Worm (Caenorhabditis elegans): ENCODE data around the gene mrps-26.

The mrps-26 gene

DNA sequence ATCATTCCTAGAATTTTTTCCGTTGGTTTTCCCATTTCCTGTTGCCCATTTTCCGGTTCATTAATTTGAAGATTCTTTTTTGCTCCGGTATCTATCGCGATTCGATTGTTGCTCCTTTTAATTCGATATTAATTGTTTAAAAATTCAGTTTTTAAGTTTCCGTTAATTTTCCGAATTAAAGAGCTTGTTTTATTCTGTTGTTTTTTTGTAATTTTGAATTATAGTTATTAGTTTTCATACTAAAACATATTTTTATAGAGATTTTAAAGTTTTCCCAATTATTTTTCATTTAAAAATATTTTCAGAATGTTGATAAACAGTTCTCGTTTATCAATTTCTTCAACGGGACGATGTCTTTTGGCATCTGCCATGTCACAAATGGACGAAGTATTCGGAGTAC is at the start of gene mrps-26:
Gene mrps-26 (plus strand): TSS at position 301 of the 400 bp plus-strand sequence.
- TF ChIP-seq ztf-4 (tag; optimal IDR thresholded peaks at IDR 0.05) = no peak
- no peak for TF ChIP-seq blmp-1 (tag; optimal IDR thresholded peaks at IDR 0.05)
- no peak for TF ChIP-seq dsc-1 (tag; optimal IDR thresholded peaks at IDR 0.05)
- no peak for TF ChIP-seq dpl-1 (GFP tag; optimal IDR thresholded peaks at IDR 0.05)
- no peak for TF ChIP-seq nhr-28 (tag; optimal IDR thresholded peaks at IDR 0.05)
- TF ChIP-seq C16A3.4 (tag; optimal IDR thresholded peaks at IDR 0.05) = no peak
- TF ChIP-seq nhr-11 (tag; optimal IDR thresholded peaks at IDR 0.05) = no peak
- TF ChIP-seq ets-5 (GFP tag; IDR thresholded peaks at IDR 0.05) = no peak
- no peak for TF ChIP-seq swsn-7 (tag; optimal IDR thresholded peaks at IDR 0.05)
- no peak for TF ChIP-seq aly-2 (tag; optimal IDR thresholded peaks at IDR 0.05)
- no peak for TF ChIP-seq nhr-20 (tag; optimal IDR thresholded peaks at IDR 0.05)
- TF ChIP-seq sptf-1 (tag; optimal IDR thresholded peaks at IDR 0.05) = no peak

DNA sequence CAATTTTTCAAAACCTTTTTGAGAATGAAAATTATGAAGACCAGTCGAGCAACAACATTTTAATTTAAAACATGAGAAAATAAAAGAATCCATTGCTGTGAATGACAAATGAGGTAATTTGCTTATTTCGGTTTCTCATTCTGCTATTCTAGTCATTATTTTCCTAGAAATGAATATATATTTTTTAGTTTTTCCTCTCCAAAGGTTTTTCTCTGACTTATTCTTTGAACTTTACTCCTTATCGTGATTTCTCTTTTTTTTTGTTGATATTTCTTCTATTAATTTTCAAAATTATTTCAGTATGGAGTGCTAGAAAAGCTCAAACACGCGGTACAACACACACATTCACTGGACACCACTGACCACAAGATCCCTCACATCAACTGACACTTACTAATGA is 48.8 kb upstream of the mrps-26 start, which contains the start of gene pup-2:
Gene pup-2 (plus strand): TSS at position 301 of the 400 bp plus-strand sequence.
- TF ChIP-seq mef-2 (tag; optimal IDR thresholded peaks at IDR 0.05) = no peak
- TF ChIP-seq zag-1 (tag; optimal IDR thresholded peaks at IDR 0.05) = no peak
- no peak for TF ChIP-seq hpl-2 (GFP tag; optimal IDR thresholded peaks at IDR 0.05)
- no peak for TF ChIP-seq nhr-20 (tag; optimal IDR thresholded peaks at IDR 0.05)
- no peak for TF ChIP-seq lin-39 (tag; optimal IDR thresholded peaks at IDR 0.05)
- no peak for TF ChIP-seq elt-2 (tag; optimal IDR thresholded peaks at IDR 0.05)
- TF ChIP-seq fkh-8 (tag; optimal IDR thresholded peaks at IDR 0.05) = peak; percentile 10

DNA sequence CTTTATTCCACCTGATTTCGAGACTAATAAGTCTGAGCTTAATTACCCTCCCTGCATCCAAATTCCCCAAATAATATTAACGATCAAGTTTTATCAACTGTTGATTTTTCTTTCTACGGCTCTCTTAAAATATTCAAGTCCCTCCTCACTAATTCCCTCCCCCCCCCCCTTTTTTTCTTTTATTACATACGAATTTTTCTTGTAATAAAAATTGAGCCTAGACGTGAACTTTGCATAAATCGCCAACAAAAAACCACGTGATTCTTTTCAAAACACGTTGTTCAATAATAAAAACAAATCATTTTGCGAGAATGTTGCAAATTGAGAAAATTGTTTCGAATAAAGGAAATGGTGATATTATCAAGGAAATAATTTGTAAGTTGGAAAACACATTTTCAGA is 46.0 kb upstream of the mrps-26 start, which contains the start of gene K10D2.8:
Gene K10D2.8 (plus strand): TSS at position 301 of the 400 bp plus-strand sequence.
- TF ChIP-seq Y116A8C.19 (tag; optimal IDR thresholded peaks at IDR 0.05; ENCODE audit: borderline replicate concordance) (no peak), nhr-76 (tag; optimal IDR thresholded peaks at IDR 0.05) (no peak), jun-1 (tag; optimal IDR thresholded peaks at IDR 0.05) (no peak), blmp-1 (tag; optimal IDR thresholded peaks at IDR 0.05) (no peak), egl-13 (tag; optimal IDR thresholded peaks at IDR 0.05) (no peak), dsc-1 (tag; optimal IDR thresholded peaks at IDR 0.05) (no peak), unc-98 (GFP tag; IDR thresholded peaks at IDR 0.05) (no peak), nhr-237 (tag; optimal IDR thresholded peaks at IDR 0.05) (no peak), efl-3 (GFP tag; optimal IDR thresholded peaks at IDR 0.05) (no peak), vab-15 (tag; optimal IDR thresholded peaks at IDR 0.05) (no peak), tbx-2 (tag; optimal IDR thresholded peaks at IDR 0.05) (no peak), tlp-1 (tag; optimal IDR thresholded peaks at IDR 0.05) (no peak), hpl-2 (GFP tag; optimal IDR thresholded peaks at IDR 0.05) (no peak), alr-1 (tag; optimal IDR thresholded peaks at IDR 0.05; ENCODE audit: borderline replicate concordance) (no peak), nhr-77 (tag; optimal IDR thresholded peaks at IDR 0.05) (no peak), ets-5 (GFP tag; IDR thresholded peaks at IDR 0.05) (no peak), ztf-11 (tag; optimal IDR thresholded peaks at IDR 0.05) (no peak)

DNA sequence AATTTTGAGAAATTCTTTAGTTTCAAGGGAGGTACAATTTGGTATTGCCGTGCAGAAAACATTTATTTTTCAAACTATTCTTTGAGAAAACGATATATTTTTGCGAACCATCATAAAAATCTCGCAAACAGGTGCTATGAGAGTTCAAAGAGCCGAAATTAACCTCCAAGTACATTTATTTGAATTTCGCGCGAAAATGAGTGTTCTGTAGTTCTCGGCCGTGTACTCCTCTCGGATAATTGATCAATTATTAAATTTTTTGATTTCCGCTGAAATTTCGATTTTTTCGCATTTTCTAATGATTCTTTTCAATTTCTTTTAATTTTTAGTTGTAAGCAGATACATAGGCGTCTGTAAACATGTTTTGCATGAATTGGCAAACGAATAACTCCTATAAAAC is 44.2 kb upstream of the mrps-26 start:
- no peak for TF ChIP-seq ceh-88 (GFP tag; IDR thresholded peaks at IDR 0.05)
- no peak for TF ChIP-seq pqm-1 (tag; optimal IDR thresholded peaks at IDR 0.05)
- TF ChIP-seq pax-3 (tag; optimal IDR thresholded peaks at IDR 0.05) = peak; percentile 16
- no peak for TF ChIP-seq egl-27 (tag; optimal IDR thresholded peaks at IDR 0.05)
- TF ChIP-seq unc-30 (tag; optimal IDR thresholded peaks at IDR 0.05) = no peak
- no peak for TF ChIP-seq sptf-1 (tag; optimal IDR thresholded peaks at IDR 0.05)
- TF ChIP-seq hlh-4 (tag; optimal IDR thresholded peaks at IDR 0.05) = no peak
- TF ChIP-seq mep-1 (tag; optimal IDR thresholded peaks at IDR 0.05) = no peak
- TF ChIP-seq ceh-63 (GFP tag; optimal IDR thresholded peaks at IDR 0.05) = no peak
- TF ChIP-seq tbx-2 (tag; optimal IDR thresholded peaks at IDR 0.05) = peak; percentile 39
- TF ChIP-seq nhr-71 (tag; optimal IDR thresholded peaks at IDR 0.05) = peak; percentile 70
- TF ChIP-seq hpl-2 (GFP tag; optimal IDR thresholded peaks at IDR 0.05) = no peak
- peak; percentile 60 for TF ChIP-seq sox-4 (tag; optimal IDR thresholded peaks at IDR 0.05)
- TF ChIP-seq unc-98 (GFP tag; IDR thresholded peaks at IDR 0.05) = no peak
- peak; percentile 79 for TF ChIP-seq nhr-85 (tag)
- TF ChIP-seq xbp-1 (tag; optimal IDR thresholded peaks at IDR 0.05) = peak; percentile 50
- no peak for TF ChIP-seq fkh-10 (GFP tag; optimal IDR thresholded peaks at IDR 0.05)
- TF ChIP-seq mab-9 (GFP tag; IDR thresholded peaks at IDR 0.05) = no peak
- no peak for TF ChIP-seq unc-62 (GFP tag; optimal IDR thresholded peaks at IDR 0.05)
- TF ChIP-seq ceh-90 (tag; optimal IDR thresholded peaks at IDR 0.05) = peak; percentile 83
- no peak for TF ChIP-seq nhr-76 (tag; optimal IDR thresholded peaks at IDR 0.05)
- peak; percentile 85 to 93 for TF ChIP-seq lin-35 (GFP tag; optimal IDR thresholded peaks at IDR 0.05)
- no peak for TF ChIP-seq fkh-8 (tag; optimal IDR thresholded peaks at IDR 0.05)
- TF ChIP-seq lir-3 (tag; optimal IDR thresholded peaks at IDR 0.05; ENCODE audit: poor library complexity) = peak; percentile 84
